Worm (Caenorhabditis elegans): Measurements from ENCODE around the gene F18E3.13.

DNA sequence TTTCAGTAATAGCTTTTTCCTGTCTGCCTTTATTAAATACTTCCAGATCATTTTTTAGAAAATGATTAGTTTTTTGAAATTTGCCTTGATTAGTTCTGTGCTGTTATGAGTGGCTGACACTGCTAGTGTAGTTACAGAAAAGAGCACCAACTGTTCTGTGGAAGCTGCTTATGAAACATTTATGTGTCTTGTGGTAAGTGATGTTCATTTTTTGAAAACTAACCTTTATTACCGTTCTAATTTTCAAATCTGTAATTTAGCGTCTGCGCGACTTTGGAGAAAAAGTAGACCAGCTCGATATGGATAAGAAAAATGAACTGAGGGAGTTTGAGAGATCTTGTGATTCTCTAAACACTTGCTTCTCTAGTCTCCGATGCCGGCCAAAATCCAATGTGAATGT is 46.4 kb upstream of the F18E3.13 start, which contains the start of gene srj-14:
- no peak for TF ChIP-seq elt-2 (tag; optimal IDR thresholded peaks at IDR 0.05)
- no peak for TF ChIP-seq pqm-1 (tag; optimal IDR thresholded peaks at IDR 0.05)

Measured in whole organism, late embryonic.